Worm (Caenorhabditis elegans): Measurements from ENCODE around the gene sri-70.

- TF ChIP-seq pha-4 (tag; optimal IDR thresholded peaks at IDR 0.05) (no peak), nhr-12 (tag; optimal IDR thresholded peaks at IDR 0.05) (no peak), mab-5 (tag; optimal IDR thresholded peaks at IDR 0.05) (no peak), lin-32 (GFP tag; optimal IDR thresholded peaks at IDR 0.05) (no peak)
These were observed 18.7 kb upstream of the sri-70 start for ce11 chrV:17284159-17284558.

Data from whole organism, mixed stage, embryonic.